Fruit fly (Drosophila melanogaster) whole organism, prepupa: ENCODE data around the gene Dpy-30L1.

Experiments
- Blimp-1 ChIP-seq: fragments of 200-800 bp; sonication (Bioruptor generic); optimal IDR thresholded peaks from 3 replicates; lab custom pipeline; 2017; ENCODE audit warnings: missing biosample characterization, missing genetic modification characterization, mild to moderate bottlenecking, moderate library complexity, missing genetic modification reagents
- CG10669 ChIP-seq: fragments of 200-800 bp; sonication (Bioruptor generic); optimal IDR thresholded peaks from 3 replicates; lab custom pipeline; 2018; ENCODE audit warnings: missing biosample characterization, mild to moderate bottlenecking, missing genetic modification characterization, moderate library complexity
- CG11294 ChIP-seq: fragments of 200-800 bp; sonication (Bioruptor generic); IDR thresholded peaks from 2 replicates; pipeline ENCODE4 v1.3.6; 2022; ENCODE audit warnings: missing biosample characterization, missing genetic modification characterization
- CG11762 ChIP-seq: fragments of 200-800 bp; sonication (Bioruptor generic); optimal IDR thresholded peaks from 3 replicates; lab custom pipeline; 2016; ENCODE audit warnings: missing biosample characterization, missing genetic modification characterization; ENCODE audit not compliant: insufficient read depth
- CG11902 ChIP-seq: fragments of 200-800 bp; sonication (Bioruptor generic); optimal IDR thresholded peaks from 3 replicates; lab custom pipeline; 2016; ENCODE audit warnings: missing biosample characterization, missing genetic modification characterization
- CG15336 ChIP-seq: fragments of 200-800 bp; sonication (Bioruptor generic); IDR thresholded peaks from 2 replicates; pipeline ENCODE4 v1.3.6; 2022; ENCODE audit warnings: missing biosample characterization, missing genetic modification characterization
- CG1621 ChIP-seq: fragments of 200-800 bp; sonication (Bioruptor generic); optimal IDR thresholded peaks from 3 replicates; lab custom pipeline; 2018; ENCODE audit warnings: missing biosample characterization, mild to moderate bottlenecking, missing genetic modification characterization
- CG16779 ChIP-seq: fragments of 200-800 bp; sonication (Bioruptor generic); optimal IDR thresholded peaks from 3 replicates; lab custom pipeline; 2017; ENCODE audit warnings: missing biosample characterization, mild to moderate bottlenecking, missing genetic modification characterization
- CG32006 ChIP-seq: fragments of 200-800 bp; sonication (Bioruptor generic); optimal IDR thresholded peaks from 3 replicates; lab custom pipeline; 2017; ENCODE audit warnings: missing biosample characterization, mild to moderate bottlenecking, missing genetic modification characterization
- CG34406 ChIP-seq: fragments of 200-800 bp; sonication (Bioruptor generic); optimal IDR thresholded peaks from 3 replicates; lab custom pipeline; 2016; ENCODE audit warnings: missing biosample characterization, missing genetic modification characterization
- CG3919 ChIP-seq: fragments of 200-800 bp; sonication (Bioruptor generic); optimal IDR thresholded peaks from 3 replicates; lab custom pipeline; 2016; ENCODE audit warnings: missing biosample characterization, missing genetic modification characterization
- CG6163 ChIP-seq: fragments of 200-800 bp; sonication (Bioruptor generic); IDR thresholded peaks from 3 replicates; pipeline ENCODE4 v1.3.6; 2022; ENCODE audit warnings: missing biosample characterization, missing genetic modification characterization
- CG6276 ChIP-seq: fragments of 200-800 bp; sonication (Bioruptor generic); optimal IDR thresholded peaks from 2 replicates; lab custom pipeline; 2017; ENCODE audit warnings: missing biosample characterization, mild to moderate bottlenecking, missing genetic modification characterization
- CG6792 ChIP-seq: fragments of 200-800 bp; sonication (Bioruptor generic); optimal IDR thresholded peaks from 3 replicates; lab custom pipeline; 2016; ENCODE audit warnings: missing biosample characterization, missing genetic modification characterization
- CG6808 ChIP-seq: fragments of 200-800 bp; sonication (Bioruptor generic); optimal IDR thresholded peaks from 3 replicates; lab custom pipeline; 2017; ENCODE audit warnings: missing biosample characterization, missing genetic modification characterization, mild to moderate bottlenecking, moderate library complexity, missing genetic modification reagents
- CG8119 ChIP-seq: fragments of 200-800 bp; sonication (Bioruptor generic); IDR thresholded peaks from 3 replicates; pipeline ENCODE4 v1.3.6; 2022; ENCODE audit warnings: missing biosample characterization, missing genetic modification characterization
- CG9139 ChIP-seq: fragments of 200-800 bp; sonication (Bioruptor generic); optimal IDR thresholded peaks from 3 replicates; lab custom pipeline; 2017; ENCODE audit warnings: missing biosample characterization, mild to moderate bottlenecking, missing genetic modification characterization
- Eip93F ChIP-seq: fragments of 200-800 bp; sonication (Bioruptor generic); optimal IDR thresholded peaks from 2 replicates; lab custom pipeline; 2016; ENCODE audit warnings: missing biosample characterization, mild to moderate bottlenecking, missing genetic modification characterization
- Ets96B ChIP-seq: fragments of 200-800 bp; optimal IDR thresholded peaks from 2 replicates; lab custom pipeline; 2019; ENCODE audit warnings: missing biosample characterization, mild to moderate bottlenecking, missing genetic modification characterization, moderate library complexity
- Hr38 ChIP-seq: sonication (Bioruptor generic); optimal IDR thresholded peaks from 2 replicates; lab custom pipeline; 2016; ENCODE audit warnings: missing biosample characterization, missing genetic modification characterization
- Hr4 ChIP-seq: fragments of 200-800 bp; sonication (Bioruptor generic); optimal IDR thresholded peaks from 3 replicates; lab custom pipeline; 2016; ENCODE audit warnings: missing biosample characterization, missing genetic modification characterization
- Met ChIP-seq: fragments of 200-800 bp; sonication (Bioruptor generic); optimal IDR thresholded peaks from 3 replicates; lab custom pipeline; 2016; ENCODE audit warnings: missing biosample characterization, missing genetic modification characterization
- OdsH ChIP-seq: fragments of 200-800 bp; sonication (Bioruptor generic); optimal IDR thresholded peaks from 3 replicates; lab custom pipeline; 2016; ENCODE audit warnings: missing biosample characterization, missing genetic modification characterization
- Smox ChIP-seq: fragments of 200-800 bp; sonication (Bioruptor generic); optimal IDR thresholded peaks from 3 replicates; lab custom pipeline; 2016; ENCODE audit warnings: missing biosample characterization, missing genetic modification characterization
- Sox102F ChIP-seq: fragments of 200-800 bp; sonication (Bioruptor generic); optimal IDR thresholded peaks from 2 replicates; lab custom pipeline; 2016; ENCODE audit warnings: missing biosample characterization, mild to moderate bottlenecking, missing genetic modification characterization
- achi ChIP-seq: fragments of 200-800 bp; sonication (Bioruptor generic); optimal IDR thresholded peaks from 3 replicates; lab custom pipeline; 2016; ENCODE audit warnings: missing biosample characterization, missing genetic modification characterization
- acj6 ChIP-seq: fragments of 200-800 bp; sonication (Bioruptor generic); optimal IDR thresholded peaks from 3 replicates; lab custom pipeline; 2016; ENCODE audit warnings: missing biosample characterization, missing genetic modification characterization
- dac ChIP-seq: fragments of 200-800 bp; sonication (Bioruptor generic); optimal IDR thresholded peaks from 2 replicates; lab custom pipeline; 2017; ENCODE audit warnings: missing biosample characterization, mild to moderate bottlenecking, missing genetic modification characterization
- dsx ChIP-seq: fragments of 200-800 bp; optimal IDR thresholded peaks from 3 replicates; lab custom pipeline; 2019; ENCODE audit warnings: missing biosample characterization, mild to moderate bottlenecking, missing genetic modification characterization, moderate library complexity; ENCODE audit not compliant: poor library complexity, severe bottlenecking
- esn ChIP-seq: fragments of 200-800 bp; sonication (Bioruptor generic); optimal IDR thresholded peaks from 2 replicates; lab custom pipeline; 2016; ENCODE audit warnings: missing biosample characterization, mild to moderate bottlenecking, missing genetic modification characterization, moderate library complexity
- fd59A ChIP-seq: fragments of 200-800 bp; sonication (Bioruptor generic); optimal IDR thresholded peaks from 2 replicates; lab custom pipeline; 2017; ENCODE audit warnings: missing biosample characterization, mild to moderate bottlenecking, missing genetic modification characterization, missing genetic modification reagents
- fkh ChIP-seq: fragments of 200-800 bp; sonication (Bioruptor generic); optimal IDR thresholded peaks from 3 replicates; lab custom pipeline; 2017; ENCODE audit warnings: missing biosample characterization, mild to moderate bottlenecking, missing genetic modification characterization, moderate library complexity
- lz ChIP-seq: fragments of 200-800 bp; sonication (Bioruptor generic); optimal IDR thresholded peaks from 3 replicates; lab custom pipeline; 2016; ENCODE audit warnings: missing biosample characterization, missing genetic modification characterization
- pdm3 ChIP-seq: fragments of 200-800 bp; sonication (Bioruptor generic); optimal IDR thresholded peaks from 3 replicates; lab custom pipeline; 2016; ENCODE audit warnings: missing biosample characterization, missing genetic modification characterization
- salr ChIP-seq, 2 experiments: fragments of 200-800 bp; sonication (Bioruptor generic); optimal IDR thresholded peaks; 3 replicates each; lab custom pipeline; 2016 to 2018; ENCODE audit warnings: missing biosample characterization in 2 of 2, missing genetic modification characterization in 2 of 2, mild to moderate bottlenecking in 1 of 2
- spab ChIP-seq: fragments of 200-800 bp; sonication (Bioruptor generic); optimal IDR thresholded peaks from 2 replicates; lab custom pipeline; 2017; ENCODE audit warnings: missing biosample characterization, mild to moderate bottlenecking, missing genetic modification characterization, missing genetic modification reagents
- ss ChIP-seq, 2 experiments: fragments of 200-800 bp; sonication (Bioruptor generic); optimal IDR thresholded peaks; 2 replicates in 1 of 2; 3 replicates in 1 of 2; lab custom pipeline; 2017 to 2018; ENCODE audit warnings: mild to moderate bottlenecking in 2 of 2, missing biosample characterization in 2 of 2, missing genetic modification characterization in 2 of 2, moderate library complexity in 1 of 2
- svp ChIP-seq: fragments of 200-800 bp; sonication (Bioruptor generic); peaks from one replicate; lab custom pipeline; 2016; ENCODE audit warnings: missing biosample characterization, missing genetic modification characterization
- topi ChIP-seq: fragments of 200-800 bp; sonication (Bioruptor generic); optimal IDR thresholded peaks from 3 replicates; lab custom pipeline; 2016; ENCODE audit warnings: missing biosample characterization, missing genetic modification characterization
- vri ChIP-seq: fragments of 200-800 bp; sonication (Bioruptor generic); optimal IDR thresholded peaks from 3 replicates; lab custom pipeline; 2016; ENCODE audit warnings: missing biosample characterization, mild to moderate bottlenecking, missing genetic modification characterization

Gene Dpy-30L1

dm6 chr2L:10703281-10703680 lies 29.2 kb upstream of the Dpy-30L1 start, which contains the start of gene CG6415 (continued):
- TF ChIP-seq achi (GFP tag; lab: Kevin White, UChicago) = no peak
- no peak for TF ChIP-seq CG11902 (GFP tag; lab: Kevin White, UChicago)
- TF ChIP-seq CG34406 (GFP tag; lab: Kevin White, UChicago) = no peak
- no peak for TF ChIP-seq Ets96B (tag; lab: Kevin White, UChicago)
- TF ChIP-seq OdsH (GFP tag; lab: Kevin White, UChicago) = peak; percentile 38
- no peak for TF ChIP-seq dsx
- no peak for TF ChIP-seq CG6792 (GFP tag; lab: Kevin White, UChicago)
- peak; percentile 63; the same call in 2 of the 3 replicates for TF ChIP-seq CG8119 (GFP tag; lab: Robert Waterston, UW)
- TF ChIP-seq salr (GFP tag; optimal IDR thresholded peaks at IDR 0.05; lab: Kevin White, UChicago) = no peak
- no peak for TF ChIP-seq CG10669 (GFP tag; lab: Kevin White, UChicago)
- no peak for TF ChIP-seq Blimp-1
- TF ChIP-seq spab (GFP tag; lab: Kevin White, UChicago) = no peak
- TF ChIP-seq CG32006 (GFP tag; lab: Kevin White, UChicago) = peak; percentile 80
- no peak for TF ChIP-seq CG9139 (GFP tag; lab: Kevin White, UChicago)
- peak; percentile 5 for TF ChIP-seq dac (GFP tag; lab: Kevin White, UChicago)
- no peak for TF ChIP-seq CG16779 (tag; lab: Kevin White, UChicago)
- peak; percentile 64 for TF ChIP-seq CG11294
- TF ChIP-seq Eip93F (GFP tag; lab: Kevin White, UChicago) = no peak
- TF ChIP-seq CG6808 (GFP tag; lab: Kevin White, UChicago) = no peak
- no peak for TF ChIP-seq ss (GFP tag; optimal IDR thresholded peaks at IDR 0.05; lab: Kevin White, UChicago)
- peak; percentile 28 for TF ChIP-seq topi (GFP tag; lab: Kevin White, UChicago)
- peak; percentile 27 for TF ChIP-seq acj6
- TF ChIP-seq Hr4 (GFP tag; lab: Kevin White, UChicago) = peak; percentile 71
- peak; percentile 51 for TF ChIP-seq fkh (GFP tag; lab: Kevin White, UChicago)
- no peak for TF ChIP-seq CG11762 (GFP tag; lab: Kevin White, UChicago)
- TF ChIP-seq Smox (GFP tag; lab: Kevin White, UChicago) = no peak
- TF ChIP-seq CG6276 (GFP tag; lab: Kevin White, UChicago) = peak; percentile 63
- TF ChIP-seq vri (GFP tag; lab: Kevin White, UChicago) = peak; percentile 58
- TF ChIP-seq fd59A (GFP tag; lab: Kevin White, UChicago) = no peak
- TF ChIP-seq lz = peak; percentile 27
- TF ChIP-seq svp (GFP tag; lab: Kevin White, UChicago) = peak; percentile 97
- peak; percentile 50; the same call in 2 of the 3 replicates for TF ChIP-seq CG6163 (GFP tag; lab: Robert Waterston, UW)
- no peak for TF ChIP-seq Sox102F (GFP tag; lab: Kevin White, UChicago)
- TF ChIP-seq Hr38 = no peak
- TF ChIP-seq CG15336 (GFP tag; lab: Robert Waterston, UW) = peak; percentile 71
- peak; percentile 22 for TF ChIP-seq CG3919
- peak; percentile 34 for TF ChIP-seq Met (GFP tag; lab: Kevin White, UChicago)
- no peak for TF ChIP-seq esn (GFP tag; lab: Kevin White, UChicago)

DNA sequence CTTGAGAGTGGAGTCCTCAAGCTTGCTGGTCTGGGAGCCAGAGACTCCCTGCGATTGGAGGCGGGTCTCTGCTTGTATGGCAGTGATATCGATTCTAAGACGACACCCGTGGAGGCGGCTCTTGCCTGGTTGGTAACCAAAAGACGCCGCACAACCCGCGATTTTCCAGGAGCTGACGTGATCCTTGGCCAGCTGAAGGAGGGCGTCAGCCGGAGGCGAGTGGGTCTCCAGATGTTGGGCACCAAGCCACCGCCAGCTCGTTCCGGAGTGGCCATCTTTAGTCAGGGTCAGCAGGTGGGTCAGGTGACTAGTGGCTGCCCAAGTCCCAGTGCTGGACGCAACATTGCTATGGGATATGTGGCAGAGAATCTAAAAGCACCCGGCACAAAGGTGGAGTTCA lies 28.0 kb upstream of the Dpy-30L1 start:
- TF ChIP-seq pdm3 = no peak
- no peak for TF ChIP-seq vri (GFP tag; lab: Kevin White, UChicago)
- no peak for TF ChIP-seq CG1621 (tag; lab: Kevin White, UChicago)
- no peak for TF ChIP-seq topi (GFP tag; lab: Kevin White, UChicago)
- no peak for TF ChIP-seq Hr4 (GFP tag; lab: Kevin White, UChicago)
- no peak for TF ChIP-seq CG6808 (GFP tag; lab: Kevin White, UChicago)
- TF ChIP-seq Ets96B (tag; lab: Kevin White, UChicago) = no peak
